Worm (Caenorhabditis elegans): Measurements from ENCODE around the gene smvt-1.

- TF ChIP-seq unc-62 (GFP tag; optimal IDR thresholded peaks at IDR 0.05) = no peak
- no peak for TF ChIP-seq egrh-3 (GFP tag; IDR thresholded peaks at IDR 0.05)
- TF ChIP-seq pha-4 (tag; optimal IDR thresholded peaks at IDR 0.05) = no peak
- no peak for TF ChIP-seq nhr-80 (tag; optimal IDR thresholded peaks at IDR 0.05)
- peak; percentile 87 for TF ChIP-seq ztf-18 (tag; optimal IDR thresholded peaks at IDR 0.05)
- TF ChIP-seq Y67H2A.10 (GFP tag; conservative IDR thresholded peaks at IDR 0.05) = no peak
- TF ChIP-seq bed-1 (GFP tag; IDR thresholded peaks at IDR 0.05) = no peak
- TF ChIP-seq Y56A3A.18 (GFP tag; IDR thresholded peaks at IDR 0.05) = no peak
These were observed 10.6 kb upstream of the smvt-1 start for ce11 chrX:2559399-2559798.

Measured in whole organism, young adult.